Worm (Caenorhabditis elegans): Measurements from ENCODE around the gene cest-5.1.
A peak's percentile ranks its signal among the peaks of the same experiment; 100 is the strongest.

cest-5.1 gene

DNA sequence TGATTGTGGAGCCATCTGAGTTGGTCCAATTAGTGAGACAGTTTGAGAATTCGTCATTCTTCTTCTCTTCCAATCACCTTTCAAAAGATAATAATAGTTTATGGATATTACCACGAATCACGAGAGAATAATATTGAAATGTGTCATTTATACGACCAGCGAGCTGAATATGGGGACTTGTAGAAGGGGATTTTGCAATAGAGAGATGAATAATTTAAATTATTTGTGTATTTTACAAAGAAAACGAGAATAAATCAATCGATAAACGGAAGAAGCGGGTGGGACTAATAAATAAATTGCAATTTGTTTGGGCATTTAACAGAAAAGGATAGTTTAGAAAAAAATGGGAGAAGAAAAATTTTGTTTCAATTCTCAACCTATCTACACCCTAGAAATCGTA is 49.0 kb downstream of the cest-5.1 start, which contains the start of gene odr-8:
TSS of gene odr-8 (minus strand) at position 101 of the 400 bp plus-strand sequence.
- no peak for TF ChIP-seq B0261.1 (tag; optimal IDR thresholded peaks at IDR 0.05)
- TF ChIP-seq ztf-18 (tag; optimal IDR thresholded peaks at IDR 0.05) = no peak
- TF ChIP-seq mes-4 (tag; optimal IDR thresholded peaks at IDR 0.05) = no peak
- no peak for TF ChIP-seq B0019.2 (GFP tag; conservative IDR thresholded peaks at IDR 0.05)
- TF ChIP-seq snpc-4 (GFP tag; optimal IDR thresholded peaks at IDR 0.05) = no peak
- TF ChIP-seq snpc-4 (tag; optimal IDR thresholded peaks at IDR 0.05) = peak in 1 of 4 experiments; percentile 50
- TF ChIP-seq zim-3 (tag; optimal IDR thresholded peaks at IDR 0.05) = no peak
- TF ChIP-seq hmg-1.2 (GFP tag; IDR thresholded peaks at IDR 0.05) = no peak

DNA sequence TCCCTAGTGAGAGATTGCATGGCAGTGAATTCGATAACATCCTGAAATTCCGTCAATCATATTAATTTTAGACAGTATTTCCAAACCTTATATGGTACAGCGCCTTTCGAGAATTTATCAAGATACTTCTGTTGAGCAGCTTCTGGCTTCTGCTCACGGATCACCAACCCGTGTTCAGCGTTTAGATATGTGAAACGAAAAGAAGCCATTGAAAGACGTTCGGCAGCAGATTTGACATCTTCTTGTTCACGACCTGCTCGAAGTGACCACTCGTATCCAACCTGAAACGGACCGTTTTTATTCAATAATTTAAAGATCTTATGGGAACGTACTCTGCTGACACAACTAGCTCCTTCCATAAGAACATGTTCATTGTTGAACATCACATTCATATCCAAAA is 49.9 kb downstream of the cest-5.1 start:
- TF ChIP-seq lir-1 (GFP tag; conservative IDR thresholded peaks at IDR 0.05) (no peak), ccch-3 (GFP tag; optimal IDR thresholded peaks at IDR 0.05) (no peak)
